Worm (Caenorhabditis elegans): ENCODE measurements around the gene Y62E10A.13.

DNA sequence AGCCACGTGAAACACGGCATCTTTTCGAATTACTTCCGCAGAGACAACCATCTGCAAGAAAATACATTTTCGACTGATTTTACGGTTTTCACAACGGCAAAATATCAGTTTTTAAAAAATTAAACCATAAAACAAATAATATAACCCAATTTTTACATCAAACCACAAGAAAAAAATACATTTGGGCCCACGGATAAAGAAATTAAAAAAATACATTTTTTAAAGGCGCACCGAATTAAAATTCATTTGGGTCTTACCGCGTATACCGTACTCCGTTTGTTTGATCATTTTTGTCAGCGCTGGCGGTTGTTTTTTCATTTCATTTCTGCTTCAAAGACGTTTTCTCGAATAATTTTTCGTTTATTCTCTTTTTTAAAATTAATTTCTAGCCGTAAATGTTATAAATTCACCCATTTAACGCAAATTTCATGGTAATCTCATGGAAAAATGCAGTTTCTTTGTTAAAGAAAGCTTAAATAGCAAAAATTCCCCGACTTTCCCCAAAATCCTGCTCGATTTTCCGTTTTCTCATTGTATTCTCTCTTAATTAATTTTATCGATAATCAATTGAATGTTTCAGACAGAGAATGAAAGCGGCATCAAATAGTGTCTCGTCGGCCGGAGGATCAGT, 45.6 kb downstream of the Y62E10A.13 start, which contains the start of the genes rec-8 and mex-5:
- TF ChIP-seq jun-1 (tag; optimal IDR thresholded peaks at IDR 0.05) (no peak), mdl-1 (tag; optimal IDR thresholded peaks at IDR 0.05) (no peak)
